Worm (Caenorhabditis elegans): Measurements from ENCODE around the gene far-1.

DNA sequence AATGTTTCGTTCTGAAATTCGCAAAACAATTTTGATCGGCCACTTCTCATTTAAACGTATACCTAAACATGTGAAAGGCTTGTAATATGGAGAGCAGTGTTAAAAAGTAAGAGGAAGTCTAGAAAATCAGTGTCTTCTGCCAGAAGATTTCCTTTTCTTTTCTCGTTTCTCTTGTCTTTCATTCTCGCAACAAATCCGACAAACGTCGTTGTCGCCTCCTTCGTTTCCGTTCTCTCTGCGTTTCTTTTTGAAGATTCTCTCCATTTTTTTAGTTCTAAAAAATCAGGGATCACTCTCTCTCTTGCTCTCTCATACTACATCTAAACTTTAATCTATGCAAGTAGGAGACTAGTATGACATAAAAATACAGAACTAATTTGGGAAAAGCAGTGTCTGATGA lies 33.7 kb downstream of the far-1 start:
- TF ChIP-seq lin-15B (tag; optimal IDR thresholded peaks at IDR 0.05) = no peak
- no peak for TF ChIP-seq skn-1 (tag; optimal IDR thresholded peaks at IDR 0.05)
- no peak for TF ChIP-seq zip-2 (tag; optimal IDR thresholded peaks at IDR 0.05)
- TF ChIP-seq unc-39 (tag; optimal IDR thresholded peaks at IDR 0.05) = no peak
- no peak for TF ChIP-seq zfp-3 (GFP tag; conservative IDR thresholded peaks at IDR 0.05)
- no peak for TF ChIP-seq fos-1 (tag; optimal IDR thresholded peaks at IDR 0.05)
- TF ChIP-seq mep-1 (tag; optimal IDR thresholded peaks at IDR 0.05) = no peak
- TF ChIP-seq ces-1 (GFP tag; optimal IDR thresholded peaks at IDR 0.05) = no peak
- no peak for TF ChIP-seq nhr-25 (tag; optimal IDR thresholded peaks at IDR 0.05; ENCODE audit: borderline replicate concordance, insufficient read depth)
- no peak for TF ChIP-seq mes-2 (tag; optimal IDR thresholded peaks at IDR 0.05; ENCODE audit: poor library complexity, severe bottlenecking)
- TF ChIP-seq zag-1 (tag; optimal IDR thresholded peaks at IDR 0.05) = no peak
- no peak for TF ChIP-seq php-3 (GFP tag; IDR thresholded peaks at IDR 0.05)
- TF ChIP-seq R02D3.7 (tag; optimal IDR thresholded peaks at IDR 0.05) = no peak

All from whole organism, L4 larva.